Fruit fly (Drosophila melanogaster): ENCODE measurements around the gene CG31735.

- TF ChIP-seq Crg-1 (GFP tag; optimal IDR thresholded peaks at IDR 0.05) (no peak), CG14711 (tag; optimal IDR thresholded peaks at IDR 0.05) (no peak), toe (GFP tag; optimal IDR thresholded peaks at IDR 0.05) (no peak), tj (GFP tag; optimal IDR thresholded peaks at IDR 0.05) (no peak), kay (GFP tag; ENCODE audit: borderline replicate concordance) (no peak), CG33017 (tag; optimal IDR thresholded peaks at IDR 0.05) (no peak), CG12768 (GFP tag; optimal IDR thresholded peaks at IDR 0.05) (no peak), Mnt (GFP tag; optimal IDR thresholded peaks at IDR 0.05) (no peak), cic (GFP tag; optimal IDR thresholded peaks at IDR 0.05) (no peak), pad (GFP tag; optimal IDR thresholded peaks at IDR 0.05) (no peak), bab1 (GFP tag; optimal IDR thresholded peaks at IDR 0.05) (no peak), CG7045 (GFP tag; optimal IDR thresholded peaks at IDR 0.05) (no peak), CG5204 (GFP tag; optimal IDR thresholded peaks at IDR 0.05) (no peak)
Measured at dm6 chr2L:15941141-15941540, 45.9 kb downstream of the CG31735 start, which contains the start of gene CG12448.
